Worm (Caenorhabditis elegans): ENCODE data around the gene F59B1.4.
"Not testable (repeated sequence)": the region's sequence is repeated elsewhere in the genome, so short reads cannot be mapped to it uniquely, and the experiment has no call there.

F59B1.4 gene

ce11 chrV:3632249-3633030 is 5.6 kb upstream of the F59B1.4 start:
- TF ChIP-seq pqm-1 (tag; optimal IDR thresholded peaks at IDR 0.05) = peak; percentile 90
- TF ChIP-seq egl-5 (tag; optimal IDR thresholded peaks at IDR 0.05) = no peak
- no peak for TF ChIP-seq ceh-28 (tag; optimal IDR thresholded peaks at IDR 0.05)
- peak; percentile 94 for TF ChIP-seq elt-2 (tag; optimal IDR thresholded peaks at IDR 0.05)
- peak; percentile 24 for TF ChIP-seq jun-1 (tag; optimal IDR thresholded peaks at IDR 0.05)
- TF ChIP-seq nfya-1 (tag; optimal IDR thresholded peaks at IDR 0.05; ENCODE audit: insufficient read depth) = peak; percentile 54
- no peak for TF ChIP-seq ztf-11 (tag; optimal IDR thresholded peaks at IDR 0.05)
- TF ChIP-seq nhr-28 (tag; optimal IDR thresholded peaks at IDR 0.05) = no peak
- peak; percentile 28 for TF ChIP-seq pha-4 (tag; optimal IDR thresholded peaks at IDR 0.05)

ce11 chrV:3631591-3631990 is 4.7 kb upstream of the F59B1.4 start, which contains the start of gene F59B1.6:
Gene F59B1.6 (minus strand): TSS chrV:3631691.
- TF ChIP-seq ceh-9 (tag; optimal IDR thresholded peaks at IDR 0.05) (no peak), ama-1 (optimal IDR thresholded peaks at IDR 0.05) (no peak), lin-15B (tag; optimal IDR thresholded peaks at IDR 0.05) (no peak), daf-12 (tag; optimal IDR thresholded peaks at IDR 0.05) (no peak), ztf-4 (tag; optimal IDR thresholded peaks at IDR 0.05) (no peak), mdl-1 (tag; optimal IDR thresholded peaks at IDR 0.05) (no peak), ceh-16 (tag; optimal IDR thresholded peaks at IDR 0.05) (no peak)

- TF ChIP-seq nhr-11 (tag; optimal IDR thresholded peaks at IDR 0.05); nfya-1 (tag; optimal IDR thresholded peaks at IDR 0.05; ENCODE audit: insufficient read depth); eor-1 (tag; optimal IDR thresholded peaks at IDR 0.05): not testable (repeated sequence)
Measured at ce11 chrV:3620608-3621007, 6.2 kb downstream of the F59B1.4 start, which contains the start of gene srx-93. Gene srx-93 (minus strand): TSS chrV:3620708.

ce11 chrV:3616844-3617243 is 10.0 kb downstream of the F59B1.4 start:
- no peak for TF ChIP-seq nhr-23 (tag; optimal IDR thresholded peaks at IDR 0.05)
- no peak for TF ChIP-seq ztf-4 (tag; optimal IDR thresholded peaks at IDR 0.05)

- no peak for TF ChIP-seq pqm-1 (tag; optimal IDR thresholded peaks at IDR 0.05)
Measured at ce11 chrV:3614397-3614796, 12.4 kb downstream of the F59B1.4 start, which contains the start of gene T22F3.11. Gene T22F3.11 (minus strand): TSS chrV:3614553.

- TF ChIP-seq aly-2 (tag; optimal IDR thresholded peaks at IDR 0.05) (no peak), R02D3.7 (tag; optimal IDR thresholded peaks at IDR 0.05) (no peak), skn-1 (tag; optimal IDR thresholded peaks at IDR 0.05) (no peak), nhr-43 (tag; optimal IDR thresholded peaks at IDR 0.05; ENCODE audit: poor library complexity, severe bottlenecking) (no peak), ama-1 (optimal IDR thresholded peaks at IDR 0.05) (no peak), unc-39 (tag; optimal IDR thresholded peaks at IDR 0.05) (no peak), ceh-9 (tag; optimal IDR thresholded peaks at IDR 0.05) (no peak), lin-39 (tag; optimal IDR thresholded peaks at IDR 0.05) (no peak), egl-5 (tag; optimal IDR thresholded peaks at IDR 0.05) (no peak), pqm-1 (tag; optimal IDR thresholded peaks at IDR 0.05) (no peak), nfya-1 (tag; optimal IDR thresholded peaks at IDR 0.05; ENCODE audit: insufficient read depth) (no peak), ceh-16 (tag; optimal IDR thresholded peaks at IDR 0.05) (no peak), egl-27 (tag; optimal IDR thresholded peaks at IDR 0.05) (no peak), ztf-11 (tag; optimal IDR thresholded peaks at IDR 0.05) (no peak), nhr-28 (tag; optimal IDR thresholded peaks at IDR 0.05) (no peak), nhr-25 (tag; optimal IDR thresholded peaks at IDR 0.05) (no peak), hmg-11 (tag; optimal IDR thresholded peaks at IDR 0.05) (no peak), mdl-1 (tag; optimal IDR thresholded peaks at IDR 0.05) (no peak), jun-1 (tag; optimal IDR thresholded peaks at IDR 0.05) (no peak), elt-1 (tag; optimal IDR thresholded peaks at IDR 0.05) (no peak)
Measured at ce11 chrV:3613042-3613441, 13.8 kb downstream of the F59B1.4 start.

- TF ChIP-seq nhr-237 (tag; optimal IDR thresholded peaks at IDR 0.05) (no peak), egl-5 (tag; optimal IDR thresholded peaks at IDR 0.05) (no peak), ceh-16 (tag; optimal IDR thresholded peaks at IDR 0.05) (no peak), ZK546.5 (tag; optimal IDR thresholded peaks at IDR 0.05) (no peak), pqm-1 (tag; optimal IDR thresholded peaks at IDR 0.05) (no peak), unc-62 (GFP tag; optimal IDR thresholded peaks at IDR 0.05) (no peak), mdl-1 (tag; optimal IDR thresholded peaks at IDR 0.05) (no peak), lsy-12 (tag; optimal IDR thresholded peaks at IDR 0.05) (no peak), lin-39 (tag; optimal IDR thresholded peaks at IDR 0.05) (no peak), sea-2 (GFP tag; optimal IDR thresholded peaks at IDR 0.05) (no peak), ama-1 (optimal IDR thresholded peaks at IDR 0.05) (no peak), elt-2 (tag; optimal IDR thresholded peaks at IDR 0.05) (no peak), fos-1 (tag; optimal IDR thresholded peaks at IDR 0.05) (no peak), nhr-43 (tag; optimal IDR thresholded peaks at IDR 0.05; ENCODE audit: poor library complexity, severe bottlenecking) (no peak), daf-12 (tag; optimal IDR thresholded peaks at IDR 0.05) (no peak)
Measured at ce11 chrV:3611654-3612053, 15.2 kb downstream of the F59B1.4 start, which contains the start of gene T22F3.10. Gene T22F3.10 (minus strand): TSS chrV:3611754.

All from whole organism, L3 larva.